Worm (Caenorhabditis elegans): ENCODE results near the gene K10G6.9.

ce11 chrII:3927943-3928393 lies 44.1 kb upstream of the K10G6.9 start, which contains the start of gene plpp-1.1:
- TF ChIP-seq unc-62 (GFP tag; optimal IDR thresholded peaks at IDR 0.05) (no peak), lsy-2 (tag; optimal IDR thresholded peaks at IDR 0.05) (no peak), nhr-2 (tag; optimal IDR thresholded peaks at IDR 0.05) (no peak), M03D4.4 (tag; optimal IDR thresholded peaks at IDR 0.05) (no peak), sem-2 (GFP tag; optimal IDR thresholded peaks at IDR 0.05) (no peak), elt-3 (tag; optimal IDR thresholded peaks at IDR 0.05) (no peak), lin-13 (tag; optimal IDR thresholded peaks at IDR 0.05) (no peak), snpc-4 (tag; optimal IDR thresholded peaks at IDR 0.05) (no peak), nhr-12 (tag; optimal IDR thresholded peaks at IDR 0.05) (no peak), mep-1 (tag; optimal IDR thresholded peaks at IDR 0.05) (no peak)
